Worm (Caenorhabditis elegans) whole organism, midembryonic: ENCODE data around the gene hst-6.

ENCODE experiments used
- cog-1 ChIP-seq: sonication (generic microtip); optimal IDR thresholded peaks from 2 replicates; lab custom pipeline; 2016; ENCODE audit warnings: missing genetic modification characterization, missing compliant biosample characterization
- tab-1 ChIP-seq: fragments of 200-800 bp; sonication (Bioruptor generic); IDR thresholded peaks from 2 replicates; pipeline ENCODE4 v1.3.6; 2022; ENCODE audit warnings: missing genetic modification characterization, missing compliant biosample characterization

- TF ChIP-seq tab-1 (no peak; the same call in 1 of the 2 replicates), cog-1 (peak; percentile 78)
These were observed at the start of gene hst-6 for ce11 chrX:5275209-5275608.
